Worm (Caenorhabditis elegans) whole organism, late embryonic: ENCODE results near the gene F10C1.23.
"Not testable (repeated sequence)": the region's sequence is repeated elsewhere in the genome, so short reads cannot be mapped to it uniquely, and the experiment has no call there.

Experiments used
- F13H6.1 ChIP-seq: sonication (generic microtip); optimal IDR thresholded peaks from 2 replicates; lab custom pipeline; 2016; ENCODE audit warnings: missing genetic modification characterization, missing compliant biosample characterization
- Y22D7AL.16 ChIP-seq: sonication (generic microtip); optimal IDR thresholded peaks from 2 replicates; lab custom pipeline; 2016; ENCODE audit warnings: missing genetic modification characterization, missing compliant biosample characterization
- ama-1 ChIP-seq: fragments of 150-350 bp; optimal IDR thresholded peaks from 2 replicates; lab custom pipeline; 2014
- ceh-18 ChIP-seq: sonication (generic microtip); optimal IDR thresholded peaks from 2 replicates; lab custom pipeline; 2016; ENCODE audit warnings: missing genetic modification characterization, missing compliant biosample characterization
- ceh-19 ChIP-seq: fragments of 200-800 bp; sonication (Bioruptor generic); optimal IDR thresholded peaks from 2 replicates; lab custom pipeline; 2018; ENCODE audit warnings: mild to moderate bottlenecking, missing genetic modification characterization, missing compliant biosample characterization
- ceh-2 ChIP-seq: sonication (generic microtip); optimal IDR thresholded peaks from 2 replicates; lab custom pipeline; 2016; ENCODE audit warnings: missing genotype, missing genetic modification characterization, missing compliant biosample characterization
- ceh-22 ChIP-seq: sonication (generic microtip); optimal IDR thresholded peaks from 2 replicates; lab custom pipeline; 2017; ENCODE audit warnings: missing biosample characterization, missing genetic modification characterization
- ceh-30 ChIP-seq: fragments of 150-350 bp; optimal IDR thresholded peaks from 2 replicates; lab custom pipeline; 2014; ENCODE audit warnings: missing biosample characterization, missing genetic modification characterization
- ceh-31 ChIP-seq: sonication (generic microtip); optimal IDR thresholded peaks from 2 replicates; lab custom pipeline; 2016; ENCODE audit warnings: missing genetic modification characterization, missing compliant biosample characterization
- ceh-34 ChIP-seq: sonication (generic microtip); optimal IDR thresholded peaks from 2 replicates; lab custom pipeline; 2016; ENCODE audit warnings: mild to moderate bottlenecking, missing genetic modification characterization, missing compliant biosample characterization
- ceh-48 ChIP-seq: sonication (generic microtip); optimal IDR thresholded peaks from 2 replicates; lab custom pipeline; 2016; ENCODE audit warnings: missing genetic modification characterization, inconsistent platforms, missing compliant biosample characterization
- ceh-6 ChIP-seq: fragments of 200-800 bp; sonication (Bioruptor generic); optimal IDR thresholded peaks from 2 replicates; lab custom pipeline; 2018; ENCODE audit warnings: mild to moderate bottlenecking, missing genetic modification characterization, missing compliant biosample characterization
- ceh-9 ChIP-seq: sonication (generic microtip); optimal IDR thresholded peaks from 2 replicates; lab custom pipeline; 2016; ENCODE audit warnings: mild to moderate bottlenecking, missing genetic modification characterization, inconsistent platforms, missing compliant biosample characterization
- elt-2 ChIP-seq: sonication (generic microtip); optimal IDR thresholded peaks from 2 replicates; lab custom pipeline; 2016; ENCODE audit warnings: missing genetic modification reagents, missing genetic modification characterization, missing compliant biosample characterization
- fax-1 ChIP-seq: sonication (generic microtip); optimal IDR thresholded peaks from 2 replicates; lab custom pipeline; 2016; ENCODE audit warnings: missing genotype, missing genetic modification characterization, missing compliant biosample characterization
- hlh-15 ChIP-seq: sonication (generic microtip); optimal IDR thresholded peaks from 2 replicates; lab custom pipeline; 2016; ENCODE audit warnings: missing genetic modification characterization, missing compliant biosample characterization
- hlh-30 ChIP-seq: sonication (generic microtip); optimal IDR thresholded peaks from 2 replicates; lab custom pipeline; 2017; ENCODE audit warnings: antibody characterized with exemption, missing genetic modification characterization, missing compliant biosample characterization; ENCODE audit not compliant: insufficient read depth
- hlh-6 ChIP-seq: sonication (generic microtip); optimal IDR thresholded peaks from 2 replicates; lab custom pipeline; 2016; ENCODE audit warnings: missing genotype, missing genetic modification characterization, missing compliant biosample characterization
- lim-6 ChIP-seq: sonication (generic microtip); optimal IDR thresholded peaks from 2 replicates; lab custom pipeline; 2016; ENCODE audit warnings: missing genetic modification characterization, missing compliant biosample characterization
- madf-2 ChIP-seq: sonication (generic microtip); optimal IDR thresholded peaks from 2 replicates; lab custom pipeline; 2017; ENCODE audit warnings: missing genetic modification characterization, missing compliant biosample characterization
- nfya-1 ChIP-seq: sonication (generic microtip); optimal IDR thresholded peaks from 2 replicates; lab custom pipeline; 2017; ENCODE audit warnings: missing genetic modification characterization, mild to moderate bottlenecking, missing compliant biosample characterization, antibody characterized with exemption, moderate library complexity
- pat-9 ChIP-seq: fragments of 200-800 bp; sonication (Bioruptor generic); optimal IDR thresholded peaks from 2 replicates; lab custom pipeline; 2018; ENCODE audit warnings: mild to moderate bottlenecking, missing genetic modification characterization, moderate library complexity, missing compliant biosample characterization
- pax-1 ChIP-seq: fragments of 150-350 bp; optimal IDR thresholded peaks from 2 replicates; lab custom pipeline; 2014; ENCODE audit warnings: missing biosample characterization, missing genetic modification characterization
- pha-2 ChIP-seq: sonication (generic microtip); optimal IDR thresholded peaks from 2 replicates; lab custom pipeline; 2017; ENCODE audit warnings: mild to moderate bottlenecking, missing genetic modification characterization, missing compliant biosample characterization
- pqm-1 ChIP-seq: sonication (generic microtip); optimal IDR thresholded peaks from 2 replicates; lab custom pipeline; 2016; ENCODE audit warnings: missing genetic modification characterization, missing compliant biosample characterization
- ref-2 ChIP-seq: sonication (generic microtip); optimal IDR thresholded peaks from 2 replicates; lab custom pipeline; 2016; ENCODE audit warnings: missing genetic modification characterization, missing compliant biosample characterization
- rnt-1 ChIP-seq: sonication (generic microtip); optimal IDR thresholded peaks from 2 replicates; lab custom pipeline; 2016; ENCODE audit warnings: missing genetic modification characterization, missing compliant biosample characterization
- sox-4 ChIP-seq: sonication (generic microtip); optimal IDR thresholded peaks from 2 replicates; lab custom pipeline; 2017; ENCODE audit warnings: mild to moderate bottlenecking, missing genetic modification characterization, inconsistent platforms, missing compliant biosample characterization
- syd-9 ChIP-seq: sonication (generic microtip); optimal IDR thresholded peaks from 2 replicates; lab custom pipeline; 2016; ENCODE audit warnings: mild to moderate bottlenecking, missing genetic modification characterization, moderate library complexity, missing compliant biosample characterization
- tbx-7 ChIP-seq: sonication (generic microtip); optimal IDR thresholded peaks from 2 replicates; lab custom pipeline; 2016; ENCODE audit warnings: missing genotype, missing genetic modification characterization, missing compliant biosample characterization
- ttx-3 ChIP-seq: sonication (generic microtip); optimal IDR thresholded peaks from 2 replicates; lab custom pipeline; 2016; ENCODE audit warnings: missing genetic modification reagents, missing genetic modification characterization, missing compliant biosample characterization
- unc-3 ChIP-seq, 2 experiments: fragments of 200-800 bp in 1 of 2; sonication (Bioruptor generic) in 1 of 2; sonication (generic microtip) in 1 of 2; conservative IDR thresholded peaks in 1 of 2; optimal IDR thresholded peaks in 1 of 2; 2 replicates each; pipeline versions ENCODE4 v1.3.6 to Lab custom; 2016 to 2022; ENCODE audit warnings: missing compliant biosample characterization in 2 of 2, missing genetic modification characterization in 2 of 2, missing genetic modification reagents in 1 of 2
- unc-42 ChIP-seq: sonication (generic microtip); optimal IDR thresholded peaks from 2 replicates; lab custom pipeline; 2016; ENCODE audit warnings: missing genotype, missing genetic modification characterization, missing compliant biosample characterization
- unc-55 ChIP-seq: sonication (generic microtip); optimal IDR thresholded peaks from 2 replicates; lab custom pipeline; 2017; ENCODE audit warnings: missing biosample characterization, missing genetic modification reagents, missing genetic modification characterization
- zip-5 ChIP-seq: sonication (generic microtip); optimal IDR thresholded peaks from 2 replicates; lab custom pipeline; 2016; ENCODE audit warnings: missing genetic modification characterization, missing compliant biosample characterization
- ztf-16 ChIP-seq: sonication (generic microtip); optimal IDR thresholded peaks from 2 replicates; lab custom pipeline; 2017; ENCODE audit warnings: missing genetic modification characterization, missing compliant biosample characterization

Gene F10C1.23

ce11 chrII:5757656-5758055 lies at the start of gene F10C1.23, which contains the start of gene F10C1.3:
Gene F10C1.23 (plus strand): TSS chrII:5758040.
Gene F10C1.3 (minus strand): TSS chrII:5757756.
- TF ChIP-seq unc-42 (tag; lab: Kevin White, UChicago); ceh-19 (GFP tag; lab: Kevin White, UChicago); ceh-6 (GFP tag; lab: Kevin White, UChicago): not testable (repeated sequence)

ce11 chrII:5708154-5708553 lies 49.7 kb upstream of the F10C1.23 start:
- TF ChIP-seq unc-42 (tag; lab: Kevin White, UChicago) (peak; percentile 90), syd-9 (tag; lab: Kevin White, UChicago) (no peak)

- TF ChIP-seq hlh-15 (tag; lab: Kevin White, UChicago): no peak
- no peak for TF ChIP-seq zip-5
- no peak for TF ChIP-seq ref-2 (tag; lab: Kevin White, UChicago)
- TF ChIP-seq ceh-34 (tag; lab: Kevin White, UChicago): no peak
Observed at ce11 chrII:5710835-5711234, 47.0 kb upstream of the F10C1.23 start.

ce11 chrII:5712126-5712525 lies 45.7 kb upstream of the F10C1.23 start:
- TF ChIP-seq ztf-16 (no peak), ama-1 (lab: Kevin White, UChicago) (peak; percentile 80), sox-4 (tag; lab: Kevin White, UChicago) (no peak), pat-9 (no peak)

- TF ChIP-seq rnt-1 (tag; lab: Kevin White, UChicago) (no peak), lim-6 (no peak), ceh-30 (tag; lab: Kevin White, UChicago) (no peak), unc-3 (GFP tag; conservative IDR thresholded peaks at IDR 0.05; lab: Robert Waterston, UW) (no peak), unc-3 (tag; optimal IDR thresholded peaks at IDR 0.05; lab: Kevin White, UChicago) (no peak), madf-2 (no peak), ref-2 (tag; lab: Kevin White, UChicago) (no peak), hlh-30 (tag; lab: Kevin White, UChicago) (no peak), ttx-3 (tag; lab: Kevin White, UChicago) (no peak), hlh-6 (no peak), ceh-48 (no peak), sox-4 (tag; lab: Kevin White, UChicago) (no peak), pqm-1 (tag; lab: Kevin White, UChicago) (no peak), F13H6.1 (tag; lab: Kevin White, UChicago) (no peak), pha-2 (no peak), unc-55 (GFP tag; lab: Kevin White, UChicago) (peak; percentile 5), elt-2 (tag; lab: Kevin White, UChicago) (peak; percentile 52), pax-1 (no peak), tbx-7 (no peak), ceh-18 (tag; lab: Kevin White, UChicago) (no peak), ceh-22 (no peak), ceh-34 (tag; lab: Kevin White, UChicago) (peak; percentile 50), ceh-9 (tag; lab: Kevin White, UChicago) (no peak), ceh-31 (tag; lab: Kevin White, UChicago) (peak; percentile 59), Y22D7AL.16 (tag; lab: Kevin White, UChicago) (no peak), fax-1 (no peak), ceh-2 (tag; lab: Kevin White, UChicago) (peak; percentile 2), nfya-1 (tag; lab: Kevin White, UChicago) (peak; percentile 50)
Observed at ce11 chrII:5714807-5715206, 43.0 kb upstream of the F10C1.23 start, which contains the start of the genes tiar-1 and lelo-4. Gene tiar-1 (minus strand): TSS chrII:5714823. Gene lelo-4 (plus strand): TSS chrII:5714924.
